Worm (Caenorhabditis elegans): ENCODE data around the gene Y42H9AR.2.

Gene Y42H9AR.2

ce11 chrIV:8096375-8096774 lies 3.3 kb upstream of the Y42H9AR.2 start:
- no peak for TF ChIP-seq gmeb-1 (tag; optimal IDR thresholded peaks at IDR 0.05)
- TF ChIP-seq egl-27 (tag; optimal IDR thresholded peaks at IDR 0.05), result no peak
- no peak for TF ChIP-seq unc-55 (GFP tag; optimal IDR thresholded peaks at IDR 0.05)
- TF ChIP-seq nhr-237 (tag; optimal IDR thresholded peaks at IDR 0.05), result no peak
- no peak for TF ChIP-seq mab-5 (tag; optimal IDR thresholded peaks at IDR 0.05)
- no peak for TF ChIP-seq mbf-1 (tag; optimal IDR thresholded peaks at IDR 0.05)
- TF ChIP-seq lin-11 (tag; optimal IDR thresholded peaks at IDR 0.05), result no peak
- no peak for TF ChIP-seq aly-2 (tag; optimal IDR thresholded peaks at IDR 0.05)
- no peak for TF ChIP-seq skn-1 (tag; optimal IDR thresholded peaks at IDR 0.05)
- no peak for TF ChIP-seq nhr-12 (tag; optimal IDR thresholded peaks at IDR 0.05)

DNA sequence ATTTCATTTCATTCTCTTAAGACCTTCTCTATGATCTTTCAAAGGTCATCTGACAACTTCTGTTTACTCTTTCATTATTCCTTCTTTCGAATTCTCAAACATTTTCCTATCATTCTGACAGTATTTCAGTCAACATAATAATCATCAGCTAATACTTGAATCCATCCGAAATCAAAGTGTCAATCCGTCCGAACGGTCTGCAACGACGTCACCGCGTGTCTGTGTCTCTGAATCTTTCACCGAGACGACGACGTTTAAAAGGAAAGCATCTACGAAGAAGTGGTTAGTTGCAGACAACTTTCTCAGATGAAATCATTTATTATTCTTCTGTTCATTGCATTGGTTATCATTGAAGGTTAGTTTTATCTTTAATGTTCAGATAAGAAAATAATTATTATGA lies 2.5 kb downstream of the Y42H9AR.2 start, which contains the start of gene Y42H9AR.5:
Gene Y42H9AR.5 (plus strand): TSS at position 301 of the 400 bp plus-strand sequence.
- TF ChIP-seq unc-62 (GFP tag; optimal IDR thresholded peaks at IDR 0.05) (no peak), fos-1 (tag; optimal IDR thresholded peaks at IDR 0.05) (peak; percentile 42), ceh-82 (tag; optimal IDR thresholded peaks at IDR 0.05) (no peak)

ce11 chrIV:8103196-8103595 lies 3.5 kb downstream of the Y42H9AR.2 start:
- TF ChIP-seq elt-1 (tag; optimal IDR thresholded peaks at IDR 0.05), result no peak
- no peak for TF ChIP-seq egl-27 (tag; optimal IDR thresholded peaks at IDR 0.05)
- TF ChIP-seq sma-9 (GFP tag; optimal IDR thresholded peaks at IDR 0.05), result peak; percentile 66
- TF ChIP-seq sma-9 (tag; optimal IDR thresholded peaks at IDR 0.05), result no peak
- no peak for TF ChIP-seq ama-1 (optimal IDR thresholded peaks at IDR 0.05)
- no peak for TF ChIP-seq ztf-4 (tag; optimal IDR thresholded peaks at IDR 0.05)
- no peak for TF ChIP-seq ceh-82 (tag; optimal IDR thresholded peaks at IDR 0.05)
- TF ChIP-seq nhr-77 (tag; optimal IDR thresholded peaks at IDR 0.05), result no peak
- TF ChIP-seq unc-62 (GFP tag; optimal IDR thresholded peaks at IDR 0.05), result no peak
- peak; percentile 45 for TF ChIP-seq nhr-21 (tag; optimal IDR thresholded peaks at IDR 0.05)
- peak; percentile 37 for TF ChIP-seq nhr-25 (tag; optimal IDR thresholded peaks at IDR 0.05)
- TF ChIP-seq mdl-1 (tag; optimal IDR thresholded peaks at IDR 0.05), result no peak
- TF ChIP-seq crh-2 (tag; optimal IDR thresholded peaks at IDR 0.05), result peak; percentile 3
- peak; percentile 14 for TF ChIP-seq sma-3 (GFP tag; optimal IDR thresholded peaks at IDR 0.05)
- TF ChIP-seq skn-1 (tag; optimal IDR thresholded peaks at IDR 0.05), result no peak
- TF ChIP-seq ceh-16 (tag; optimal IDR thresholded peaks at IDR 0.05), result no peak
- TF ChIP-seq lsy-2 (tag; optimal IDR thresholded peaks at IDR 0.05), result no peak
- TF ChIP-seq ZK546.5 (tag; optimal IDR thresholded peaks at IDR 0.05), result no peak
- TF ChIP-seq lin-39 (tag; optimal IDR thresholded peaks at IDR 0.05), result no peak

DNA sequence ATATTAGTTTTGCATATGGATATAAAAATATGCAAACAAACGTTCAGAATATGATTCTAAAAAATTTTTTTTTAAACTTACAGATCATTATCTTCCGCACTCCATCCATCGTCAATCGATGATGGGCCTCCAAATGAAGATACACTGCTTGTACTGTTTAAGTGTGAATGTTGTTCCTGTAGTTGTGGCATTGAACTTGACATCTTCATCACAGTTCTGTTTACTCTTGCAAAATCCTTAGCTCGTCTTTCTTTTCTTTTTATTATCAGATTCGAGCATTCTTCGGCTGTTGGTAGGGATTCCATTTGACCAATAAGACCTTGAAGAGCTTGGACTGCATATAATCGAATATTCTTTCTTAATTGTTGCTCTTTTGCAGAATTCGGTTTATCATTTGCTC lies 5.4 kb downstream of the Y42H9AR.2 start:
- TF ChIP-seq gmeb-1 (tag; optimal IDR thresholded peaks at IDR 0.05) (no peak), F13H6.1 (tag; optimal IDR thresholded peaks at IDR 0.05) (no peak), ama-1 (optimal IDR thresholded peaks at IDR 0.05) (no peak)

DNA sequence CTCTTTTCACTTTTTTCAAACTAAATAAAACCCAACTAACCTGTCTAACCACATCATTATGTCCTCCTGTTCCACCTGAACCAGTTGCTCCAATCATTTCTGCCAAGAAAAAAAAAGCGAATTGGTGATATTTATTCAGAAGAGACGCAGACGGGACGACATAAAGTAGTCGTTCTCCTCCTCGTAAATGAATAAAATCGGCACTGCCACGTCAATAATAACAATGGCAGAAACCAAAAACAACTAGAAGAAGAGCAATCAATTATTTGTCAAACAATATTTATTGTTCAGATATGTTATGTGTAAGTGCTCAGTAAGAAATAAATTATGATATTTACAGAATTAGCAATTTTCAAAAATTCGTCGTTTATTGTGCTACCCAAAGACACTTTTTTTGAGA lies 7.8 kb downstream of the Y42H9AR.2 start, which contains the start of gene rabs-5:
Gene rabs-5 (minus strand): TSS at position 101 of the 400 bp plus-strand sequence.
- TF ChIP-seq sem-4 (tag; optimal IDR thresholded peaks at IDR 0.05), result peak; percentile 57
- TF ChIP-seq ama-1 (optimal IDR thresholded peaks at IDR 0.05), result peak; percentile 4
- TF ChIP-seq elt-3 (tag; optimal IDR thresholded peaks at IDR 0.05), result no peak
- no peak for TF ChIP-seq blmp-1 (tag; optimal IDR thresholded peaks at IDR 0.05; ENCODE audit: insufficient read depth)

- no peak for TF ChIP-seq ama-1 (optimal IDR thresholded peaks at IDR 0.05)
- TF ChIP-seq nhr-10 (tag; optimal IDR thresholded peaks at IDR 0.05), result no peak
- TF ChIP-seq mbf-1 (tag; optimal IDR thresholded peaks at IDR 0.05), result no peak
- TF ChIP-seq fos-1 (tag; optimal IDR thresholded peaks at IDR 0.05), result peak; percentile 49
- no peak for TF ChIP-seq lin-39 (tag; optimal IDR thresholded peaks at IDR 0.05)
- no peak for TF ChIP-seq gmeb-1 (tag; optimal IDR thresholded peaks at IDR 0.05)
- TF ChIP-seq C34F6.9 (tag; optimal IDR thresholded peaks at IDR 0.05), result peak; percentile 39
- peak; percentile 45 for TF ChIP-seq F13H6.1 (tag; optimal IDR thresholded peaks at IDR 0.05)
- no peak for TF ChIP-seq alr-1 (tag; optimal IDR thresholded peaks at IDR 0.05)
- TF ChIP-seq sma-3 (GFP tag; optimal IDR thresholded peaks at IDR 0.05), result no peak
- no peak for TF ChIP-seq ztf-1 (GFP tag; conservative IDR thresholded peaks at IDR 0.05)
- no peak for TF ChIP-seq elt-3 (tag; optimal IDR thresholded peaks at IDR 0.05)
- TF ChIP-seq unc-55 (GFP tag; optimal IDR thresholded peaks at IDR 0.05), result peak; percentile 44
- peak; percentile 16 for TF ChIP-seq sem-4 (tag; optimal IDR thresholded peaks at IDR 0.05)
- TF ChIP-seq nhr-129 (tag; optimal IDR thresholded peaks at IDR 0.05), result peak; percentile 37
- TF ChIP-seq nhr-12 (tag; optimal IDR thresholded peaks at IDR 0.05), result no peak
- no peak for TF ChIP-seq lin-13 (GFP tag; optimal IDR thresholded peaks at IDR 0.05)
- TF ChIP-seq sma-9 (GFP tag; optimal IDR thresholded peaks at IDR 0.05), result peak; percentile 47
- no peak for TF ChIP-seq sma-9 (tag; optimal IDR thresholded peaks at IDR 0.05)
- TF ChIP-seq ztf-11 (tag; optimal IDR thresholded peaks at IDR 0.05), result no peak
- TF ChIP-seq lsy-2 (tag; optimal IDR thresholded peaks at IDR 0.05), result peak in 1 of 2 experiments; percentile 10
- TF ChIP-seq nhr-21 (tag; optimal IDR thresholded peaks at IDR 0.05), result no peak
- TF ChIP-seq unc-62 (GFP tag; optimal IDR thresholded peaks at IDR 0.05), result no peak
- TF ChIP-seq ztf-4 (tag; optimal IDR thresholded peaks at IDR 0.05), result peak; percentile 27
Measured at ce11 chrIV:8112187-8112586, 12.5 kb downstream of the Y42H9AR.2 start, which contains the start of gene Y42H9AR.4. Gene Y42H9AR.4, minus strand, starts transcription at chrIV:8112218.

All from whole organism, L2 larva.